Worm (Caenorhabditis elegans): Measurements from ENCODE around the gene Y41G9A.17.

Gene Y41G9A.17

DNA sequence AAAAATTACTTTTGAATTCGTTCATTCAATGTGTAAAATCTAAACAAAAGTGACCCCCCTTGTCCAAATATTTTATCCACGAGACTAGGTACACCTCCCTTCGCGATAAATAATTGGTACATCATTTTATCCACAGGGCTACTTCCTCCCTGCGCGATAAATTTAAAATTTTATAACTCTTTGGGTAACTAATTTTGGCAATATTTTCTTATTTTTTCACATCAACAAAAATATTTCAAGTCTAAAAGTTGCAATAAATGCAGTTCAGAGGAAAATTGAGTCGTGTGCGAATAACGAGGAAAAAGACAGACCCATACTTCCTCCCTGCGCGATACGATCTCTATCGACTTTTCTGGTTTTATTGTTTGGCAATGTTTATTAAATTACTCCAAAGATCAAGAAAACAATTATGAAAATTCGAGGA, 2.6 kb downstream of the Y41G9A.17 start (continued):
- TF ChIP-seq ceh-28 (tag; optimal IDR thresholded peaks at IDR 0.05) (peak; percentile 99), nhr-67 (tag; optimal IDR thresholded peaks at IDR 0.05) (peak; percentile 75), lin-39 (tag; optimal IDR thresholded peaks at IDR 0.05) (peak; percentile 91)

DNA sequence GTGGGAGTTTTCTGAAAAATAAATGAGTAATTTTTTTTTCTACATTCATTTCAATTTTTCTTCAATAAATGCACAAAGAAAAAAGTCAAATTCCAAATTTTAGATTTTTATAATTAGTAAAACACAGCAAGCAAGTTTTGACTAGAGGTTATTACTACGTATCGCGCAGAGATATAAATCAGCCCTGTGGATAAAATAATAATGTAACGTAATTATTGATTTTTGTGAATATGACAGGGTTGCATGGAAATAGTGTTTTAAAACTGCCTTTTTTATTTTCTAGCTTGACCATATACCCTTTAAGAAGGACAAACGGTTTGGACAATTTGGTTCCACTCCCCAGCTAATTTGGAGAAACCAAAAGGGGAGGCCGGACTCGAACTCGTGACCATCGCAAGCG, 3.2 kb downstream of the Y41G9A.17 start:
- TF ChIP-seq aly-2 (tag; optimal IDR thresholded peaks at IDR 0.05): no peak
- no peak for TF ChIP-seq elt-2 (tag; optimal IDR thresholded peaks at IDR 0.05)
- peak; percentile 84 for TF ChIP-seq ceh-28 (tag; optimal IDR thresholded peaks at IDR 0.05)
- TF ChIP-seq nhr-43 (tag; optimal IDR thresholded peaks at IDR 0.05; ENCODE audit: poor library complexity, severe bottlenecking): peak; percentile 49

DNA sequence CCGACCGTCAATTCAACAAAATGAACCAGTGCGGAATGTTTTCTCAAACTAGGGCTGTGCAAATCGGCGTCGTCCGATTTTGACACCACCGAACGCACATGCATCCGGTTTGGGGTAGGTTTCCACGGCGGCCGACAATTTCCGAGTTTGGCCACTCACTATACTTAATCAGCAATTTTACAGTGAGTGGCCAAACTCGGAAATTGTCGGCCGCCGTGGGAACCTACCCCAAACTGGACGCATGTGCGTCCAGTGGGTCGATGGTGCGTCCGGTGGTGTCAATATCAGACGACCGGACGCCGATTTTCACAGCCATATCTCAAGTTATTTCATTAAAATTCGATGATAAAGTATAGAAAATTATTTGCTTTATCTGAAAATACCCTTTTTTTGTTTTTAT, 9.4 kb downstream of the Y41G9A.17 start:
- TF ChIP-seq nhr-67 (tag; optimal IDR thresholded peaks at IDR 0.05): no peak
- TF ChIP-seq mdl-1 (tag; optimal IDR thresholded peaks at IDR 0.05): no peak

DNA sequence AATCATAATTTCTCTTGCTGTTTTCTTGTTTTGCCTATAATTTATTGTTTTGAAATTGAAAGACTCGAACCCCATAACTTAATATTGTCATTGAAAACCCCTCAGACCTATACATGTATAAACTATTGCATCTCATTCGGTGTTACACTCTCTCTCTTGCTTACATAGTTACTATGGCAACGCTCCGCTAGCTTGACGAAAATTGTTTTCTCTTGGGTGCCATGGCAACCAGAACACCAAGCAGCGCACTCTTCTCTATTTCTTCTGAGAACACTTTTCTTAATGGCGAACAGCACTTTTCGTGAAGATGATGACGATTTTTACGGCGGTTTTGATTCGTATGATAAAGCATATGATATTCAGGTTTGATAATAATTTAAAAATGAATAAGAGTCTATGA, 15.6 kb downstream of the Y41G9A.17 start, which contains the start of gene osm-5:
Gene osm-5, plus strand, starts transcription at position 268 of the 400 bp plus-strand sequence.
- TF ChIP-seq ZK546.5 (tag; optimal IDR thresholded peaks at IDR 0.05) (no peak), ceh-9 (tag; optimal IDR thresholded peaks at IDR 0.05) (no peak), mml-1 (tag; optimal IDR thresholded peaks at IDR 0.05) (no peak), hmg-11 (tag; optimal IDR thresholded peaks at IDR 0.05) (no peak), nhr-25 (tag; optimal IDR thresholded peaks at IDR 0.05) (no peak), pha-4 (tag; optimal IDR thresholded peaks at IDR 0.05) (no peak), egl-27 (tag; optimal IDR thresholded peaks at IDR 0.05) (no peak), fkh-2 (tag; optimal IDR thresholded peaks at IDR 0.05) (no peak), ama-1 (optimal IDR thresholded peaks at IDR 0.05) (no peak), unc-39 (tag; optimal IDR thresholded peaks at IDR 0.05) (no peak), nhr-28 (tag; optimal IDR thresholded peaks at IDR 0.05) (no peak)

DNA sequence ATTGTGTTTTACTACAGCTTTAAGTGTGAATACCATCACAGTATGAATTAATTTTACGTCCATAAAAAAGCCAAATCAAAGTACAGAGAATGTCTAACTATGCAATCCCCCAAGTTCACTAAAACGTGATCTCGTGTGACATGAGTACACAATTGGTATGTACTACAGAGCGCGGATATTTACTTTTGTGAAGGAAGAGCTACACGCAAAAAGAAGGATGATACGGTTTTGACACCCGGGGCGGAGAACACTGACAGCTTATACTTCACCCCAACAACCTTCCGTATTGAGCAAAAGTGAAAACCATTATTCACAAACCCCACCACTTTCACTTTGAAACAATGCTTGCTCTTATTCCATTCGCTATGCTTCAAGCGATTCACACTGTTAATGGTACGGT, 17.8 kb downstream of the Y41G9A.17 start, which contains the start of gene nspg-5:
Gene nspg-5, plus strand, starts transcription at position 301 of the 400 bp plus-strand sequence.
- TF ChIP-seq ceh-9 (tag; optimal IDR thresholded peaks at IDR 0.05): no peak
- no peak for TF ChIP-seq jun-1 (tag; optimal IDR thresholded peaks at IDR 0.05)
- TF ChIP-seq pha-4 (tag; optimal IDR thresholded peaks at IDR 0.05): peak; percentile 28

DNA sequence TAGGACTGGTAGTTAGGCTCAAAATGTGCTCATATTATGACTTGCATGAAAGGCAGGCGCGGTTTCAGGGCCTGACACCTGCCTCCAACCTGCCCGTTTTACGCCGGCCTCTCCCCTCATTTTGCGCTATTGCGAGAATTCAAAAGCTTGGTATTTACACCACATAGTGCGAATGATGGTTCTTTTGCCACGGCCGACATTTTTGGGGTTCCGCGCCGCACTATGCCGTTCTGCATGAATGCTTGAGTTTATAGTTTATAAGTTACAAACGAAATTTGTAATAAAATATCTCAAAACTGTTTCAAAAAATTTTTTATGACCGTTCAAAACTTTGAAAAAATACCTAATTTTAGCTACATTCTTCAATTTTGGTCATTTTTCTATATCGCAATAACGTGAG, 21.5 kb downstream of the Y41G9A.17 start:
- TF ChIP-seq fkh-10 (GFP tag; optimal IDR thresholded peaks at IDR 0.05) (no peak), ceh-82 (tag; optimal IDR thresholded peaks at IDR 0.05) (no peak), elt-3 (tag; optimal IDR thresholded peaks at IDR 0.05) (no peak), nhr-23 (tag; optimal IDR thresholded peaks at IDR 0.05) (no peak), nhr-76 (tag; optimal IDR thresholded peaks at IDR 0.05) (no peak), nhr-237 (tag; optimal IDR thresholded peaks at IDR 0.05) (no peak), ztf-4 (tag; optimal IDR thresholded peaks at IDR 0.05) (no peak), pqm-1 (tag; optimal IDR thresholded peaks at IDR 0.05) (no peak), skn-1 (tag; optimal IDR thresholded peaks at IDR 0.05) (no peak)

DNA sequence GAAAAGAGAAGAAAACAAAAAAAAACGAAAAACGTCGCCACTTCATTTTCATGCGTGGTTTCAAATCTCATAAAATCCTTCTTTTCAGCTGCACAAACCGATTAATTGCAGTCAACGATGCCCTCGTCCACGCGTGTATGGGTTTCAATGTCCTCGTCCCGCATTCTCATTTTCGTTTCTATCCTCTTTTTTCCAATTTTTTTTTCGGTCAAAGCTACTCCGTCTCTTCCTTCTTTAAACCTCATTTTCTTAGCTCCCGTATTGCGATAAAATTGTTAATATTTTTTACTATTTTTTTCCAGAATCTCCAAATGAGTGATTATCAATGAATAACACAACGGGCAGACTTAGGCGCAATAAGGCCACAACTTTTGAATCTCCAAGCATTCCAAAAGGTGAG, 23.4 kb downstream of the Y41G9A.17 start, which contains the start of gene aakg-3:
Gene aakg-3, plus strand, starts transcription at position 301 of the 400 bp plus-strand sequence.
- TF ChIP-seq egl-5 (tag; optimal IDR thresholded peaks at IDR 0.05) (peak; percentile 33), lin-39 (tag; optimal IDR thresholded peaks at IDR 0.05) (no peak), elt-3 (tag; optimal IDR thresholded peaks at IDR 0.05) (no peak), nhr-67 (tag; optimal IDR thresholded peaks at IDR 0.05) (no peak), jun-1 (tag; optimal IDR thresholded peaks at IDR 0.05) (no peak)

DNA sequence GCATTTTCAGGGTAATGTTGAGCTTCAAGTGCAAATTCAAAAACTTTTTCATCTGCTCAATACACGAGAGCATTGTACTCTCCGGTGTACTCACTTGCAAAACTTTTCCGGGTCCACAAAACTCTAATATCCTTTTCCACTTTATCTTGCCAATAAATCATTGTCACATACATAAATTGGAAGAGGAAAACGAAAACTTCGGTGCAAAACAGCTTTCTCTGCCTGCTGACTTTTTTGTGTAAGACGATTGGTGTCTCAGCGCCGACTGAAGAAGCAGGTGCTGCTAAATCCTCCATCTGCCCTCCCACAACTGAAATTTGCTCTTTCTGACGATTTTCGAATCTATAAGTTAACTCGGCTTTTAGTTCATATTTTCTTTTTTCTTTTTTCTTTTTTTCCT, 24.1 kb downstream of the Y41G9A.17 start:
- TF ChIP-seq nhr-43 (tag; optimal IDR thresholded peaks at IDR 0.05; ENCODE audit: poor library complexity, severe bottlenecking) (no peak), eor-1 (tag; optimal IDR thresholded peaks at IDR 0.05) (no peak), tbx-2 (tag; optimal IDR thresholded peaks at IDR 0.05) (no peak), unc-39 (tag; optimal IDR thresholded peaks at IDR 0.05) (no peak), elt-1 (tag; optimal IDR thresholded peaks at IDR 0.05) (no peak), nhr-12 (tag; optimal IDR thresholded peaks at IDR 0.05) (no peak), skn-1 (tag; optimal IDR thresholded peaks at IDR 0.05) (no peak)
